Worm (Caenorhabditis elegans) whole organism, L3 larva: ENCODE data around the gene asah-2.

Source experiments
- R02D3.7 ChIP-seq: fragments of 150-350 bp; optimal IDR thresholded peaks from 2 replicates; lab custom pipeline; 2014; ENCODE audit warnings: missing biosample characterization, missing genetic modification characterization
- ama-1 ChIP-seq: fragments of 150-350 bp; optimal IDR thresholded peaks from 2 replicates; lab custom pipeline; 2018
- ceh-82 ChIP-seq: fragments of 150-350 bp; optimal IDR thresholded peaks from 2 replicates; lab custom pipeline; 2014; ENCODE audit warnings: missing biosample characterization, missing genetic modification characterization
- egl-27 ChIP-seq: sonication (generic microtip); optimal IDR thresholded peaks from 4 replicates; lab custom pipeline; 2017; ENCODE audit warnings: missing biosample characterization, missing genetic modification reagents, missing genetic modification characterization
- egl-5 ChIP-seq: fragments of 150-350 bp; optimal IDR thresholded peaks from 2 replicates; lab custom pipeline; 2017; ENCODE audit warnings: missing biosample characterization, missing genetic modification reagents, missing genetic modification characterization, inconsistent platforms
- elt-2 ChIP-seq: sonication (generic microtip); optimal IDR thresholded peaks from 2 replicates; lab custom pipeline; 2016; ENCODE audit warnings: missing genetic modification reagents, mild to moderate bottlenecking, missing genetic modification characterization, missing compliant biosample characterization
- eor-1 ChIP-seq, 2 experiments: fragments of 150-350 bp; optimal IDR thresholded peaks; 2 replicates each; lab custom pipeline; 2014 to 2018; ENCODE audit warnings: missing biosample characterization in 2 of 2, missing genetic modification characterization in 2 of 2
- fkh-10 ChIP-seq: sonication (generic microtip); optimal IDR thresholded peaks from 2 replicates; lab custom pipeline; 2017; ENCODE audit warnings: missing biosample characterization, missing genetic modification reagents, missing genetic modification characterization
- fkh-2 ChIP-seq: fragments of 150-350 bp; optimal IDR thresholded peaks from 2 replicates; lab custom pipeline; 2014; ENCODE audit warnings: missing biosample characterization, missing genetic modification reagents, missing genetic modification characterization
- fos-1 ChIP-seq: fragments of 150-350 bp; optimal IDR thresholded peaks from 2 replicates; lab custom pipeline; 2014; ENCODE audit warnings: missing biosample characterization, missing genetic modification characterization
- jun-1 ChIP-seq: fragments of 150-350 bp; optimal IDR thresholded peaks from 2 replicates; lab custom pipeline; 2014; ENCODE audit warnings: missing biosample characterization, missing genetic modification reagents, missing genetic modification characterization
- lin-15B ChIP-seq: fragments of 150-350 bp; optimal IDR thresholded peaks from 2 replicates; lab custom pipeline; 2014; ENCODE audit warnings: missing biosample characterization, missing genetic modification characterization
- lin-39 ChIP-seq: fragments of 150-350 bp; optimal IDR thresholded peaks from 2 replicates; lab custom pipeline; 2018; ENCODE audit warnings: missing biosample characterization, missing genetic modification reagents, missing genetic modification characterization
- lsy-12 ChIP-seq: sonication (generic microtip); optimal IDR thresholded peaks from 2 replicates; lab custom pipeline; 2016; ENCODE audit warnings: mild to moderate bottlenecking, missing genetic modification characterization, missing compliant biosample characterization
- mdl-1 ChIP-seq: fragments of 150-350 bp; optimal IDR thresholded peaks from 2 replicates; lab custom pipeline; 2014; ENCODE audit warnings: missing biosample characterization, missing genetic modification characterization
- nfya-1 ChIP-seq: sonication (generic microtip); optimal IDR thresholded peaks from 2 replicates; lab custom pipeline; 2017; ENCODE audit warnings: missing genetic modification characterization, mild to moderate bottlenecking, missing compliant biosample characterization, antibody characterized with exemption, moderate library complexity; ENCODE audit not compliant: insufficient read depth
- nhr-11 ChIP-seq: fragments of 150-350 bp; optimal IDR thresholded peaks from 2 replicates; lab custom pipeline; 2014; ENCODE audit warnings: missing biosample characterization, missing genetic modification characterization
- nhr-23 ChIP-seq: fragments of 150-350 bp; optimal IDR thresholded peaks from 2 replicates; lab custom pipeline; 2014; ENCODE audit warnings: missing biosample characterization, missing genetic modification reagents, missing genetic modification characterization
- nhr-237 ChIP-seq: fragments of 150-350 bp; optimal IDR thresholded peaks from 2 replicates; lab custom pipeline; 2014; ENCODE audit warnings: missing biosample characterization, missing genetic modification characterization
- nhr-25 ChIP-seq: sonication (generic microtip); optimal IDR thresholded peaks from 2 replicates; lab custom pipeline; 2017; ENCODE audit warnings: missing biosample characterization, missing genetic modification characterization
- nhr-28 ChIP-seq: fragments of 150-350 bp; optimal IDR thresholded peaks from 2 replicates; lab custom pipeline; 2014; ENCODE audit warnings: missing biosample characterization, missing genetic modification characterization
- nhr-43 ChIP-seq: sonication (generic microtip); optimal IDR thresholded peaks from 2 replicates; lab custom pipeline; 2016; ENCODE audit warnings: mild to moderate bottlenecking, missing genetic modification characterization, missing compliant biosample characterization; ENCODE audit not compliant: poor library complexity, severe bottlenecking
- nhr-77 ChIP-seq: fragments of 150-350 bp; optimal IDR thresholded peaks from 2 replicates; lab custom pipeline; 2014; ENCODE audit warnings: missing biosample characterization, missing genetic modification characterization
- pha-4 ChIP-seq: fragments of 150-350 bp; optimal IDR thresholded peaks from 2 replicates; lab custom pipeline; 2014; ENCODE audit warnings: missing biosample characterization, missing genetic modification reagents, missing genetic modification characterization
- pqm-1 ChIP-seq: fragments of 150-350 bp; optimal IDR thresholded peaks from 2 replicates; lab custom pipeline; 2017; ENCODE audit warnings: missing biosample characterization, missing genetic modification characterization, inconsistent platforms
- skn-1 ChIP-seq: fragments of 150-350 bp; optimal IDR thresholded peaks from 2 replicates; lab custom pipeline; 2014; ENCODE audit warnings: missing biosample characterization, missing genetic modification characterization
- snpc-4 ChIP-seq: fragments of 150-350 bp; optimal IDR thresholded peaks from 2 replicates; lab custom pipeline; 2014; ENCODE audit warnings: missing biosample characterization, missing genetic modification characterization
- unc-39 ChIP-seq: sonication (generic microtip); optimal IDR thresholded peaks from 4 replicates; lab custom pipeline; 2017; ENCODE audit warnings: missing biosample characterization, missing genetic modification characterization
- unc-62 ChIP-seq: fragments of 150-350 bp; sonication (generic microtip); optimal IDR thresholded peaks from 4 replicates; lab custom pipeline; 2014; ENCODE audit warnings: missing biosample characterization, missing genetic modification reagents, missing genetic modification characterization
- zag-1 ChIP-seq: fragments of 150-350 bp; optimal IDR thresholded peaks from 2 replicates; lab custom pipeline; 2014; ENCODE audit warnings: missing biosample characterization, missing genetic modification characterization
- ztf-4 ChIP-seq: fragments of 150-350 bp; optimal IDR thresholded peaks from 2 replicates; lab custom pipeline; 2014; ENCODE audit warnings: missing biosample characterization, missing genetic modification characterization

asah-2 gene

DNA sequence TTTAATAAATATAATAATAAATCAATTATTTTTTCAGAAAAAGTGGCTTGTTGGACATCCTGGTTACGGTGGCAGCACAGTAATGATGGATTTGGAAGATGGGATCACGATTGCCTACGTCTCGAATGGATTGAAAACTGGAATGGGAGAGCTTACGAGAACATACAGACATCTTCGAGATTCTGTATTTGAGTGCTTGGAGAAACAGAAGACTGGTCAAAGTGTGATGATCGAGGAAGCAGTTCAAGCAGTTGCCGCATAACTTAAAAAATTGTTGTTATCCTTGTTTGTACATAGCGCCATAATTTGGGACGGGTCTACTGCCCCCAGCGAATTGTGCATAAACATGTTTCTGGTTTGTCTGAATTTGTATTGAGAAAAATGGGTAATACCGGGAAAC, 41.0 kb upstream of the asah-2 start:
- TF ChIP-seq nhr-28 (tag; lab: Kevin White, UChicago) (no peak), lin-15B (tag; lab: Kevin White, UChicago) (no peak), ztf-4 (tag; lab: Kevin White, UChicago) (no peak), egl-5 (tag; lab: Kevin White, UChicago) (no peak), zag-1 (no peak), nfya-1 (tag; lab: Kevin White, UChicago) (no peak), unc-62 (no peak), pha-4 (tag; lab: Kevin White, UChicago) (no peak), fkh-10 (GFP tag; lab: Kevin White, UChicago) (no peak), egl-27 (no peak), nhr-25 (tag; lab: Kevin White, UChicago) (no peak), nhr-237 (tag; lab: Kevin White, UChicago) (no peak), skn-1 (no peak), snpc-4 (tag; lab: Kevin White, UChicago) (no peak)

DNA sequence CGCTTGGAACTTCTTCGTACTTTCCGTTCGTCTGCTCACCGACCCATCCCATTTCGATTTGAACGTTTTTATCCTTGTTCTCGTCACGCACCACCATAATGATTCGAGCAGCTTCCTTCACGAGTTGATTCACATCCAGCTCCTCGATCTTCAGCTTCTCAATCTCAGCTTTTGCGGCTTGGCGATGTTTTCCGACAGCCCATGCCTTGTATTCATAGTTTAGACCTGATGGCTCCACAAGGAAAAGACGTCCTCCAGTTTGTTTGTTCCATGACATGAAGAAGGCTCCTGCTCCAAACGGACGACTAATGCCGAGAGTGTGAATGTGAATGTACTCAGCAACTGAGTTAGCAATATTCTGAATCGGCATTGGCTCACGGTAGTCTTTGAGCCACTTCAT, 40.3 kb upstream of the asah-2 start:
- TF ChIP-seq nhr-77 (no peak), jun-1 (tag; lab: Kevin White, UChicago) (no peak), elt-2 (no peak), egl-5 (tag; lab: Kevin White, UChicago) (no peak)

DNA sequence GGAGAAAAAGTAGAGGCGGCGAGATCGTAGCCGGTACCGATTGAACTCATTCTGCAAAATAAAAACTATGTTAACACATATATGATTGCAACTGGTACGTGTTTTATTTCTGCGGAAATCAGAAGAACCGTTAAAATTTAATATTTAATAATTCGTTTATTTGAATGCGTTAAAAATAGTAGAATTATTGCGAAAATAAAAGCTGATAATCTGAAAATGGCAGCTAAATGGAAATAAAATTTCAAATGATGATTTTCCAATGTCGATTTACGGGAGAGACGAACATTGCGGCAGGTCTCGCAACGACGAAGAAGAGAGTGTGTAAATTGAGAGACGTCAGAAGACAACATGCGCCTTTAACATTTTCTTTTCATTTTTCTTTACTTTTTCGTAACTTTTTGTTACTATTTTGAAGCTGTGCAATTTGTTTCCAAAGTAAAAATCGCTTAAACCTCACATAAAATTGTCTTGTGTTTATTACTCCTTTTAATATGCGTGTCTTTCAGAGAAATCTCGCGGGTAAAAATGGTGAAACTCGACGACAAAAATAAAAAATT, 39.5 kb upstream of the asah-2 start, which contains the start of the genes pas-7 and puf-12:
Gene pas-7 (minus strand): TSS at position 51 of the 557 bp plus-strand sequence.
Gene puf-12 (plus strand): TSS at position 507 of the 557 bp plus-strand sequence.
- TF ChIP-seq lin-15B (tag; lab: Kevin White, UChicago): peak; percentile 61
- TF ChIP-seq skn-1: peak; percentile 97
- TF ChIP-seq pqm-1 (tag; lab: Kevin White, UChicago): no peak
- TF ChIP-seq nhr-23 (tag; lab: Kevin White, UChicago): peak; percentile 32
- TF ChIP-seq ztf-4 (tag; lab: Kevin White, UChicago): no peak
- peak; percentile 6 for TF ChIP-seq elt-2
- TF ChIP-seq R02D3.7: peak; percentile 62
- no peak for TF ChIP-seq snpc-4 (tag; lab: Kevin White, UChicago)
- TF ChIP-seq pha-4 (tag; lab: Kevin White, UChicago): peak; percentile 70
- peak; percentile 75 for TF ChIP-seq nfya-1 (tag; lab: Kevin White, UChicago)

DNA sequence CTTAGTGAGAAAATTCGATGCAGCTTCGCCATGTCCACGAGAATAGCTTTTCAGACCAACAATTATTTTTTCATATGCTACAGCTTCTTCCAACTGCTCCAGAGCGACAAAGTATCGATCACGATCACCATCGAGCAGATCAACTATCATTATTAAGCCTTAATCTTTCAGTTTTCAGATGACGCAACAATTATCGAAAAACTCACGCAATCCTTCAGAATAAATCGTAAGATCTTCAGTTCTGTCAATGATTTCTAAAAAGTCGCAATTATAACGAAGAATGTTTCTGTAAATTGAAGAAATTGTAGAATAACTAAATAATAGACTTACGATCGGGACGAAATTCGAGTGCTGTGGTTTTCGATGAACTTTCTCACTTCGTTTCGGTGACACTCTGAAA, 36.2 kb upstream of the asah-2 start:
- TF ChIP-seq unc-39 (tag; lab: Kevin White, UChicago) (no peak), eor-1 (tag; optimal IDR thresholded peaks at IDR 0.05; lab: Kevin White, UChicago) (no peak), nhr-43 (no peak), nhr-23 (tag; lab: Kevin White, UChicago) (no peak), lsy-12 (tag; lab: Kevin White, UChicago) (no peak), pha-4 (tag; lab: Kevin White, UChicago) (no peak), elt-2 (no peak), ceh-82 (tag; lab: Kevin White, UChicago) (no peak), nhr-237 (tag; lab: Kevin White, UChicago) (no peak), jun-1 (tag; lab: Kevin White, UChicago) (no peak), skn-1 (no peak), ama-1 (no peak), mdl-1 (tag; lab: Kevin White, UChicago) (no peak), fos-1 (tag; lab: Kevin White, UChicago) (no peak), nhr-25 (tag; lab: Kevin White, UChicago) (no peak), nhr-11 (tag; lab: Kevin White, UChicago) (no peak)

DNA sequence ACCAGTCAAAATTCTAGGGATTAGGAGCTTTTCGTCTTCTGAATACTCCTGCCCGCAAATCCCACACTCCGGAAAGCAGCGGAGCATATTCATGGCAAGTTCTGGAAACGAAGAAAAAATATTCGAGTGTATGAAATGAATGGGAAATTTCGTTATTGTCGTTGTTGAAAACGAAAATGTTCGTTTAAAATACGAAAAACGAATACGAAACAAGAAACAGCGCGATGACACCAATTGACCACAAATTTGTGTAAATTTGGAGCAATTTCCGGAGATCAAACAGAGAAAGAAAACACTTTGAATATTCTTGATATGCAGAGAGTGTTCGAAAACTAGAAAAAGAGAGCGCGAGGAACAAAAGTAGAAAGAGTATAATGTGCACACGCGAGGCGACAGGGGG, 33.8 kb upstream of the asah-2 start, which contains the start of gene ZK945.4:
Gene ZK945.4 (minus strand): TSS at position 101 of the 400 bp plus-strand sequence.
- no peak for TF ChIP-seq fkh-2
- TF ChIP-seq, all 47 proteins: peak for 0

DNA sequence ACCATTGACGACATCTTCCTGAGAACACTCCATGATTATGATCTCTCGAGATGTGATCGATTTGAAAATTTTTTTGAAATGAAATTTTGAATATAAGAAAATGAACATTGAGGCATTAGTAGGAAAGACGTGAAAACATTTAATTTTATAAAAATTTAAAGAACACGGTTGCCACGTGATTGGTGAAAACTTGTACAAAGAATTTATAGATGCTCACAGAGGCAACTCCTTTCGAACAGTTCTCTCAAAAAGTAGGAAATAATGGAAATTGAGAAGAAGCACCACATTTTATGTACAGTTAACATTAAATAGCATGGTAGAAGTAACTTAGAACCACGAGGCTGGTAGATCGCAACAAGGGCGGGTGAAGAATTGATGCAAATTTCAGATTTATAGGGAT, 32.5 kb upstream of the asah-2 start, which contains the start of gene ZK945.6:
Gene ZK945.6 (minus strand): TSS at position 101 of the 400 bp plus-strand sequence.
- TF ChIP-seq lin-39 (tag; lab: Kevin White, UChicago): no peak
